Fruit fly (Drosophila melanogaster) whole organism, embryonic: ENCODE data around the gene HisCl1.

Experiments
- CG10267 ChIP-seq: fragments of 200-800 bp; sonication (Bioruptor generic); optimal IDR thresholded peaks from 2 replicates; lab custom pipeline; 2018; ENCODE audit warnings: missing biosample characterization, mild to moderate bottlenecking, missing genetic modification characterization, moderate library complexity
- CG10543 ChIP-seq: fragments of 200-800 bp; sonication (Bioruptor generic); optimal IDR thresholded peaks from 3 replicates; lab custom pipeline; 2017; ENCODE audit warnings: missing biosample characterization, mild to moderate bottlenecking, missing genetic modification characterization, moderate library complexity
- CG11093 ChIP-seq: fragments of 200-800 bp; sonication (Bioruptor generic); IDR thresholded peaks from 3 replicates; pipeline ENCODE4 v1.3.6; 2022; ENCODE audit warnings: missing biosample characterization, missing genetic modification characterization
- CG13624 ChIP-seq: fragments of 200-800 bp; sonication (Bioruptor generic); optimal IDR thresholded peaks from 2 replicates; lab custom pipeline; 2016; ENCODE audit warnings: missing biosample characterization, missing genetic modification characterization
- CG14441 ChIP-seq: fragments of 200-800 bp; sonication (Bioruptor generic); IDR thresholded peaks from 2 replicates; pipeline ENCODE4 v1.3.6; 2022; ENCODE audit warnings: missing biosample characterization, missing genetic modification characterization
- CG1602 ChIP-seq: fragments of 200-800 bp; sonication (Bioruptor generic); optimal IDR thresholded peaks from 3 replicates; lab custom pipeline; 2016; ENCODE audit warnings: missing biosample characterization, missing genetic modification characterization
- CG1603 ChIP-seq: fragments of 200-800 bp; sonication (Bioruptor generic); optimal IDR thresholded peaks from 2 replicates; lab custom pipeline; 2019; ENCODE audit warnings: missing biosample characterization, mild to moderate bottlenecking, missing genetic modification characterization, moderate library complexity
- CG16863 ChIP-seq: fragments of 200-800 bp; sonication (Bioruptor generic); optimal IDR thresholded peaks from 3 replicates; lab custom pipeline; 2016; ENCODE audit warnings: missing biosample characterization, missing genetic modification characterization
- CG2712 ChIP-seq: fragments of 200-800 bp; optimal IDR thresholded peaks from 3 replicates; lab custom pipeline; 2019; ENCODE audit warnings: missing biosample characterization, mild to moderate bottlenecking, missing genetic modification characterization, moderate library complexity
- CG2875 ChIP-seq: fragments of 200-800 bp; sonication (Bioruptor generic); optimal IDR thresholded peaks from 2 replicates; lab custom pipeline; 2017; ENCODE audit warnings: missing biosample characterization, mild to moderate bottlenecking, missing genetic modification characterization, missing genetic modification reagents
- CG4854 ChIP-seq: fragments of 200-800 bp; sonication (Bioruptor generic); optimal IDR thresholded peaks from 2 replicates; lab custom pipeline; 2016; ENCODE audit warnings: missing biosample characterization, missing genetic modification characterization, inconsistent platforms
- CG6254 ChIP-seq: fragments of 200-800 bp; sonication (Bioruptor generic); optimal IDR thresholded peaks from 3 replicates; lab custom pipeline; 2017; ENCODE audit warnings: mild to moderate bottlenecking, missing biosample characterization, missing genetic modification reagents, missing genetic modification characterization
- CG8281 ChIP-seq: fragments of 200-800 bp; sonication (Bioruptor generic); optimal IDR thresholded peaks from 2 replicates; lab custom pipeline; 2018; ENCODE audit warnings: missing biosample characterization, mild to moderate bottlenecking, missing genetic modification characterization, moderate library complexity
- CG9215 ChIP-seq: fragments of 200-800 bp; sonication (Bioruptor generic); IDR thresholded peaks from 2 replicates; pipeline ENCODE4 v1.3.6; 2022; ENCODE audit warnings: missing biosample characterization, missing genetic modification characterization
- CG9932 ChIP-seq: fragments of 200-800 bp; sonication (Bioruptor generic); IDR thresholded peaks from 2 replicates; pipeline ENCODE4 v1.3.6; 2022; ENCODE audit warnings: missing biosample characterization, missing genetic modification characterization
- CHES-1-like ChIP-seq: fragments of 200-800 bp; sonication (Bioruptor generic); optimal IDR thresholded peaks from 2 replicates; lab custom pipeline; 2016; ENCODE audit warnings: missing biosample characterization, missing genetic modification characterization
- Chrac-16 ChIP-seq: fragments of 200-800 bp; sonication (Bioruptor generic); optimal IDR thresholded peaks from 3 replicates; lab custom pipeline; 2016; ENCODE audit warnings: missing biosample characterization, missing genetic modification characterization
- CoRest ChIP-seq: fragments of 200-800 bp; sonication (Bioruptor generic); optimal IDR thresholded peaks from 3 replicates; lab custom pipeline; 2018; ENCODE audit warnings: missing biosample characterization, mild to moderate bottlenecking, missing genetic modification characterization, moderate library complexity
- ERR ChIP-seq: fragments of 200-800 bp; sonication (Bioruptor generic); optimal IDR thresholded peaks from 2 replicates; lab custom pipeline; 2016; ENCODE audit warnings: missing biosample characterization, missing genetic modification characterization
- HLH4C ChIP-seq: fragments of 200-800 bp; sonication (Bioruptor generic); IDR thresholded peaks from 3 replicates; pipeline ENCODE4 v1.3.6; 2022; ENCODE audit warnings: missing biosample characterization, missing genetic modification characterization; ENCODE audit not compliant: partially characterized antibody
- Hr3 ChIP-seq: fragments of 200-800 bp; sonication (Bioruptor generic); optimal IDR thresholded peaks from 3 replicates; lab custom pipeline; 2016; ENCODE audit warnings: missing biosample characterization, missing genetic modification characterization
- Lpt ChIP-seq: fragments of >200 bp; optimal IDR thresholded peaks from 2 replicates; lab custom pipeline; 2018; ENCODE audit warnings: missing biosample characterization, missing genetic modification characterization
- Rx ChIP-seq: fragments of 200-800 bp; sonication (Bioruptor generic); IDR thresholded peaks from 2 replicates; pipeline ENCODE4 v1.3.6; 2022; ENCODE audit warnings: missing biosample characterization, missing genetic modification characterization
- Sox102F ChIP-seq: fragments of 200-800 bp; sonication (Bioruptor generic); optimal IDR thresholded peaks from 2 replicates; lab custom pipeline; 2018; ENCODE audit warnings: missing biosample characterization, mild to moderate bottlenecking, missing genetic modification characterization, moderate library complexity
- ap ChIP-seq: fragments of 200-800 bp; sonication (Bioruptor generic); IDR thresholded peaks from 2 replicates; pipeline ENCODE4 v1.3.6; 2022; ENCODE audit warnings: missing biosample characterization, missing genetic modification characterization
- bsh ChIP-seq, 2 experiments: fragments of 200-800 bp; sonication (Bioruptor generic); optimal IDR thresholded peaks; 2 replicates each; lab custom pipeline; 2017 to 2018; ENCODE audit warnings: mild to moderate bottlenecking in 2 of 2, missing biosample characterization in 2 of 2, missing genetic modification characterization in 2 of 2, moderate library complexity in 1 of 2
- cg ChIP-seq: fragments of 200-800 bp; sonication (Bioruptor generic); optimal IDR thresholded peaks from 3 replicates; lab custom pipeline; 2019; ENCODE audit warnings: missing biosample characterization, mild to moderate bottlenecking, missing genetic modification characterization, moderate library complexity
- chm ChIP-seq: fragments of 200-800 bp; sonication (Bioruptor generic); IDR thresholded peaks from 2 replicates; pipeline ENCODE4 v1.3.6; 2022; ENCODE audit warnings: missing biosample characterization, missing genetic modification characterization
- croc ChIP-seq: fragments of 200-800 bp; sonication (Bioruptor generic); conservative IDR thresholded peaks from 3 replicates; pipeline ENCODE4 v1.3.6; 2022; ENCODE audit warnings: missing biosample characterization, missing genetic modification characterization
- eve ChIP-seq, 2 experiments: fragments of >200 bp; optimal IDR thresholded peaks; 2 replicates each; lab custom pipeline; 2017; ENCODE audit warnings: missing biosample characterization in 2 of 2, missing genetic modification characterization in 2 of 2
- exex ChIP-seq: fragments of 200-800 bp; sonication (Bioruptor generic); optimal IDR thresholded peaks from 4 replicates; lab custom pipeline; 2018; ENCODE audit warnings: missing biosample characterization, mild to moderate bottlenecking, missing genetic modification characterization, moderate library complexity
- gsb-n ChIP-seq: fragments of 200-800 bp; sonication (Bioruptor generic); optimal IDR thresholded peaks from 3 replicates; lab custom pipeline; 2018; ENCODE audit warnings: missing biosample characterization, mild to moderate bottlenecking, missing genetic modification characterization
- hbn ChIP-seq: fragments of 200-800 bp; sonication (Bioruptor generic); IDR thresholded peaks from 2 replicates; pipeline ENCODE4 v1.3.6; 2022; ENCODE audit warnings: missing biosample characterization, missing genetic modification characterization; ENCODE audit not compliant: partially characterized antibody
- hth ChIP-seq: fragments of >200 bp; optimal IDR thresholded peaks from 2 replicates; lab custom pipeline; 2017; ENCODE audit warnings: inconsistent platforms
- jigr1 ChIP-seq: fragments of 200-800 bp; sonication (Bioruptor generic); IDR thresholded peaks from 3 replicates; pipeline ENCODE4 v1.3.6; 2022; ENCODE audit warnings: missing biosample characterization, missing genetic modification characterization
- jing ChIP-seq: fragments of 200-800 bp; sonication (Bioruptor generic); optimal IDR thresholded peaks from 2 replicates; lab custom pipeline; 2018; ENCODE audit warnings: missing biosample characterization, mild to moderate bottlenecking, missing genetic modification characterization
- kay ChIP-seq: fragments of 200-800 bp; sonication (Bioruptor generic); optimal IDR thresholded peaks from 2 replicates; lab custom pipeline; 2016; ENCODE audit warnings: missing biosample characterization, missing genetic modification characterization
- kni ChIP-seq: fragments of 200-800 bp; sonication (Bioruptor generic); optimal IDR thresholded peaks from 3 replicates; lab custom pipeline; 2017; ENCODE audit warnings: mild to moderate bottlenecking, missing biosample characterization, missing genetic modification reagents, missing genetic modification characterization
- lab ChIP-seq: fragments of 200-800 bp; sonication (Bioruptor generic); optimal IDR thresholded peaks from 3 replicates; lab custom pipeline; 2017; ENCODE audit warnings: missing biosample characterization, missing genetic modification characterization, mild to moderate bottlenecking, moderate library complexity, missing genetic modification reagents
- pfk ChIP-seq: fragments of 200-800 bp; sonication (Bioruptor generic); optimal IDR thresholded peaks from 2 replicates; lab custom pipeline; 2018; ENCODE audit warnings: missing biosample characterization, mild to moderate bottlenecking, missing genetic modification characterization, moderate library complexity
- pnt ChIP-seq: fragments of 200-800 bp; sonication (Bioruptor generic); optimal IDR thresholded peaks from 3 replicates; lab custom pipeline; 2016; ENCODE audit warnings: missing biosample characterization, missing genetic modification characterization
- pum ChIP-seq: fragments of 200-800 bp; sonication (Bioruptor generic); optimal IDR thresholded peaks from 2 replicates; lab custom pipeline; 2016; ENCODE audit warnings: missing biosample characterization, missing genetic modification characterization
- row ChIP-seq: fragments of 200-800 bp; sonication (Bioruptor generic); IDR thresholded peaks from 3 replicates; pipeline ENCODE4 v1.3.6; 2022; ENCODE audit warnings: missing biosample characterization, missing genetic modification characterization
- sens ChIP-seq: fragments of 200-800 bp; sonication (Bioruptor generic); peaks from one replicate; lab custom pipeline; 2016; ENCODE audit warnings: missing biosample characterization, missing genetic modification characterization
- slbo ChIP-seq: fragments of 200-800 bp; sonication (Bioruptor generic); IDR thresholded peaks from 2 replicates; pipeline ENCODE4 v1.3.6; 2022; ENCODE audit warnings: missing biosample characterization, missing genetic modification characterization
- slou ChIP-seq: fragments of 200-800 bp; sonication (Bioruptor generic); optimal IDR thresholded peaks from 3 replicates; lab custom pipeline; 2016; ENCODE audit warnings: missing biosample characterization, missing genetic modification characterization
- tgo ChIP-seq: fragments of 200-800 bp; sonication (Bioruptor generic); IDR thresholded peaks from 3 replicates; pipeline ENCODE4 v1.3.6; 2022; ENCODE audit warnings: missing biosample characterization, missing genetic modification characterization

HisCl1 gene

DNA sequence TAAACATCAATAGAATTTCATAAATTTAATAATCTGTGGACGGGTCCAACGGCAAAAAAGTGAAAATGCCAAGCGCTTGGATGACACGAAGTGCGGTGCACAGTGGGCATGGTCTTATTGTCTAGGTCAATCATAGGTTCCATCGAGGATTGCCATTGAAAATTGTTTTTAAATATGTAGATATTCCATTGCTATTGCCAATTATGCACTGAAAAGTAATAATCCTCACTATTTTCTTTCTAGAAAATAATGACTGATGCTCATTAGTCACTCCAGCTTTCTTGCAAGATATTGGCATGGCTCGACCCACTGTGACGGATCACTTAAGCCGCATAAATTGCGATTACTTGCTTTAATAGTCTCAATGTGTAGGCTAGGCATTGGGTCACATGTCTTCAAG is 19.8 kb downstream of the HisCl1 start (continued):
- TF ChIP-seq CHES-1-like: no peak
- peak; percentile 9 for TF ChIP-seq gsb-n (tag; lab: Kevin White, UChicago)
- no peak for TF ChIP-seq CG11093 (GFP tag; lab: Robert Waterston, UW)
- TF ChIP-seq CG10267 (tag; lab: Kevin White, UChicago): no peak
- TF ChIP-seq ap: no peak
- TF ChIP-seq pnt (GFP tag; lab: Kevin White, UChicago): peak; percentile 22
- TF ChIP-seq CG9215: 0 out of 2 replicates have a peak, but pooled peaks have one; percentile 7
- peak; percentile 33; the same call in 1 of the 2 replicates for TF ChIP-seq slbo (GFP tag; lab: Robert Waterston, UW)
- TF ChIP-seq CG8281 (tag; lab: Kevin White, UChicago): no peak
- TF ChIP-seq pum (GFP tag; lab: Kevin White, UChicago): peak; percentile 2
- peak; percentile 57 for TF ChIP-seq Sox102F
- no peak for TF ChIP-seq HLH4C
- TF ChIP-seq CG10543 (GFP tag; lab: Kevin White, UChicago): no peak
- TF ChIP-seq CG14441 (GFP tag; lab: Robert Waterston, UW): peak; percentile 20; the same call in 1 of the 2 replicates
- TF ChIP-seq ERR (GFP tag; lab: Kevin White, UChicago): no peak
- TF ChIP-seq row (GFP tag; lab: Robert Waterston, UW): peak; percentile 76
- TF ChIP-seq Chrac-16 (GFP tag; lab: Kevin White, UChicago): peak; percentile 45
- TF ChIP-seq kay: no peak
- TF ChIP-seq CG16863 (GFP tag; lab: Kevin White, UChicago): no peak
- TF ChIP-seq cg (GFP tag; lab: Kevin White, UChicago): no peak
- no peak for TF ChIP-seq CG4854
- TF ChIP-seq CoRest (tag; lab: Kevin White, UChicago): no peak
- no peak for TF ChIP-seq slou (GFP tag; lab: Kevin White, UChicago)
- no peak for TF ChIP-seq pfk
- peak in 1 of 2 experiments; percentile 8 for TF ChIP-seq eve (GFP tag; optimal IDR thresholded peaks at IDR 0.05; lab: Kevin White, UChicago)
- TF ChIP-seq CG9932 (GFP tag; lab: Robert Waterston, UW): 0 out of 2 replicates have a peak, but pooled peaks have one; percentile 7
- TF ChIP-seq tgo (GFP tag; lab: Robert Waterston, UW): peak; percentile 39; the same call in 1 of the 3 replicates
- TF ChIP-seq CG2712: peak; percentile 24
- TF ChIP-seq Hr3 (GFP tag; lab: Kevin White, UChicago): peak; percentile 6
- no peak for TF ChIP-seq croc (GFP tag; lab: Robert Waterston, UW)
- TF ChIP-seq hbn (GFP tag; lab: Robert Waterston, UW): no peak
- no peak for TF ChIP-seq chm (GFP tag; lab: Robert Waterston, UW)
- TF ChIP-seq sens: peak; percentile 91
- TF ChIP-seq jigr1 (GFP tag; lab: Robert Waterston, UW): peak; percentile 11; the same call in 1 of the 3 replicates
- TF ChIP-seq lab (GFP tag; lab: Kevin White, UChicago): peak; percentile 25
- TF ChIP-seq CG1603 (tag; lab: Kevin White, UChicago): peak; percentile 61
- no peak for TF ChIP-seq jing (GFP tag; lab: Kevin White, UChicago)
- TF ChIP-seq bsh (GFP tag; optimal IDR thresholded peaks at IDR 0.05; lab: Kevin White, UChicago): peak in 1 of 2 experiments; percentile 42
- TF ChIP-seq CG6254 (GFP tag; lab: Kevin White, UChicago): no peak
- TF ChIP-seq CG1602 (GFP tag; lab: Kevin White, UChicago): no peak
- no peak for TF ChIP-seq CG2875 (GFP tag; lab: Kevin White, UChicago)
- no peak for TF ChIP-seq kni (GFP tag; lab: Kevin White, UChicago)
- TF ChIP-seq CG13624 (GFP tag; lab: Kevin White, UChicago): no peak
- no peak for TF ChIP-seq exex (tag; lab: Kevin White, UChicago)
- no peak for TF ChIP-seq Rx
- no peak for TF ChIP-seq Lpt
- TF ChIP-seq hth: no peak
- TF ChIP-seq, all 482 proteins: peak for 130
